Fruit fly (Drosophila melanogaster) whole organism, embryonic: ENCODE results near the gene kraken.

Experiments
- Asciz ChIP-seq: fragments of 200-800 bp; sonication (Bioruptor generic); optimal IDR thresholded peaks from 2 replicates; lab custom pipeline; 2017; ENCODE audit warnings: missing biosample characterization, mild to moderate bottlenecking, missing genetic modification characterization, missing genetic modification reagents
- CG10267 ChIP-seq: fragments of 200-800 bp; sonication (Bioruptor generic); optimal IDR thresholded peaks from 2 replicates; lab custom pipeline; 2018; ENCODE audit warnings: missing biosample characterization, mild to moderate bottlenecking, missing genetic modification characterization, moderate library complexity
- CG10274 ChIP-seq: fragments of 200-800 bp; sonication (Bioruptor generic); optimal IDR thresholded peaks from 3 replicates; lab custom pipeline; 2017; ENCODE audit warnings: missing biosample characterization, mild to moderate bottlenecking, missing genetic modification characterization
- CG10462 ChIP-seq: fragments of 200-800 bp; sonication (Bioruptor generic); optimal IDR thresholded peaks from 2 replicates; lab custom pipeline; 2016; ENCODE audit warnings: missing biosample characterization, missing genetic modification characterization
- CG10543 ChIP-seq: fragments of 200-800 bp; sonication (Bioruptor generic); optimal IDR thresholded peaks from 3 replicates; lab custom pipeline; 2017; ENCODE audit warnings: missing biosample characterization, mild to moderate bottlenecking, missing genetic modification characterization, moderate library complexity
- CG11085 ChIP-seq: fragments of 200-800 bp; sonication (Bioruptor generic); IDR thresholded peaks from 2 replicates; pipeline ENCODE4 v1.3.6; 2022; ENCODE audit warnings: missing biosample characterization, missing genetic modification characterization
- CG11093 ChIP-seq: fragments of 200-800 bp; sonication (Bioruptor generic); IDR thresholded peaks from 3 replicates; pipeline ENCODE4 v1.3.6; 2022; ENCODE audit warnings: missing biosample characterization, missing genetic modification characterization
- CG12155 ChIP-seq: fragments of 200-800 bp; sonication (Bioruptor generic); optimal IDR thresholded peaks from 3 replicates; lab custom pipeline; 2016; ENCODE audit warnings: missing biosample characterization, missing genetic modification characterization
- CG12236 ChIP-seq: fragments of 200-800 bp; sonication (Bioruptor generic); optimal IDR thresholded peaks from 2 replicates; lab custom pipeline; 2016; ENCODE audit warnings: missing biosample characterization, missing genetic modification characterization
- CG13296 ChIP-seq: fragments of 200-800 bp; sonication (Bioruptor generic); optimal IDR thresholded peaks from 3 replicates; lab custom pipeline; 2018; ENCODE audit warnings: missing biosample characterization, mild to moderate bottlenecking, missing genetic modification characterization
- CG16779 ChIP-seq: fragments of 200-800 bp; sonication (Bioruptor generic); IDR thresholded peaks from 2 replicates; pipeline ENCODE4 v1.3.6; 2022; ENCODE audit warnings: missing biosample characterization, missing genetic modification characterization
- CG17359 ChIP-seq: fragments of 200-800 bp; sonication (Bioruptor generic); optimal IDR thresholded peaks from 3 replicates; lab custom pipeline; 2018; ENCODE audit warnings: missing biosample characterization, mild to moderate bottlenecking, missing genetic modification characterization, moderate library complexity
- CG2129 ChIP-seq: fragments of 200-800 bp; sonication (Bioruptor generic); IDR thresholded peaks from 2 replicates; pipeline ENCODE4 v1.3.6; 2022; ENCODE audit warnings: missing biosample characterization, missing genetic modification characterization; ENCODE audit not compliant: partially characterized antibody
- CG30403 ChIP-seq: fragments of 200-800 bp; sonication (Bioruptor generic); optimal IDR thresholded peaks from 3 replicates; lab custom pipeline; 2016; ENCODE audit warnings: missing biosample characterization, missing genetic modification characterization
- CG32772 ChIP-seq: fragments of 200-800 bp; sonication (Bioruptor generic); IDR thresholded peaks from 2 replicates; pipeline ENCODE4 v1.3.6; 2022; ENCODE audit warnings: missing biosample characterization, missing genetic modification characterization
- CG34224 ChIP-seq: fragments of 200-800 bp; sonication (Bioruptor generic); IDR thresholded peaks from 3 replicates; pipeline ENCODE4 v1.3.6; 2022; ENCODE audit warnings: missing biosample characterization, missing genetic modification characterization; ENCODE audit not compliant: partially characterized antibody
- CG4282 ChIP-seq: fragments of 200-800 bp; sonication (Bioruptor generic); optimal IDR thresholded peaks from 2 replicates; lab custom pipeline; 2016; ENCODE audit warnings: missing biosample characterization, missing genetic modification characterization
- CG4820 ChIP-seq: fragments of 200-800 bp; sonication (Bioruptor generic); optimal IDR thresholded peaks from 3 replicates; lab custom pipeline; 2016; ENCODE audit warnings: missing biosample characterization, missing genetic modification characterization
- CG5953 ChIP-seq: fragments of 200-800 bp; sonication (Bioruptor generic); IDR thresholded peaks from 2 replicates; pipeline ENCODE4 v1.3.6; 2022; ENCODE audit warnings: missing biosample characterization, missing genetic modification characterization
- CG6791 ChIP-seq: fragments of 200-800 bp; sonication (Bioruptor generic); IDR thresholded peaks from 3 replicates; pipeline ENCODE4 v1.3.6; 2022; ENCODE audit warnings: missing biosample characterization, missing genetic modification characterization; ENCODE audit not compliant: partially characterized antibody
- CG7987 ChIP-seq: fragments of 200-800 bp; sonication (Bioruptor generic); optimal IDR thresholded peaks from 2 replicates; lab custom pipeline; 2018; ENCODE audit warnings: missing biosample characterization, mild to moderate bottlenecking, missing genetic modification characterization, moderate library complexity
- CG9437 ChIP-seq: fragments of 200-800 bp; sonication (Bioruptor generic); optimal IDR thresholded peaks from 2 replicates; lab custom pipeline; 2018; ENCODE audit warnings: missing biosample characterization, mild to moderate bottlenecking, missing genetic modification characterization
- CG9876 ChIP-seq: fragments of 200-800 bp; sonication (Bioruptor generic); optimal IDR thresholded peaks from 2 replicates; lab custom pipeline; 2016; ENCODE audit warnings: missing biosample characterization, missing genetic modification characterization
- Dad ChIP-seq: fragments of 200-800 bp; sonication (Bioruptor generic); optimal IDR thresholded peaks from 3 replicates; lab custom pipeline; 2016; ENCODE audit warnings: missing biosample characterization, missing genetic modification characterization
- Dip3 ChIP-seq: fragments of 200-800 bp; sonication (Bioruptor generic); optimal IDR thresholded peaks from 3 replicates; lab custom pipeline; 2016; ENCODE audit warnings: missing biosample characterization, missing genetic modification characterization
- Doc2 ChIP-seq: fragments of 200-800 bp; sonication (Bioruptor generic); IDR thresholded peaks from 2 replicates; pipeline ENCODE4 v1.3.6; 2022; ENCODE audit warnings: missing biosample characterization, missing genetic modification characterization
- ERR ChIP-seq: fragments of 200-800 bp; sonication (Bioruptor generic); optimal IDR thresholded peaks from 2 replicates; lab custom pipeline; 2016; ENCODE audit warnings: missing biosample characterization, missing genetic modification characterization
- Hr78 ChIP-seq, 2 experiments: fragments of 200-800 bp in 1 of 2; fragments of >200 bp in 1 of 2; sonication (Bioruptor generic) in 1 of 2; optimal IDR thresholded peaks; 2 replicates each; lab custom pipeline; 2017 to 2019; ENCODE audit warnings: missing biosample characterization in 2 of 2, missing genetic modification characterization in 2 of 2, mild to moderate bottlenecking in 1 of 2, moderate library complexity in 1 of 2
- Kr ChIP-seq: fragments of 200-800 bp; sonication (Bioruptor generic); optimal IDR thresholded peaks from 2 replicates; lab custom pipeline; 2017; ENCODE audit warnings: missing biosample characterization, mild to moderate bottlenecking, missing genetic modification characterization
- Max ChIP-seq: fragments of 200-800 bp; sonication (Bioruptor generic); optimal IDR thresholded peaks from 2 replicates; lab custom pipeline; 2016; ENCODE audit warnings: missing biosample characterization, mild to moderate bottlenecking, missing genetic modification characterization
- Mrtf ChIP-seq: fragments of 200-800 bp; sonication (Bioruptor generic); IDR thresholded peaks from 3 replicates; pipeline ENCODE4 v1.3.6; 2022; ENCODE audit warnings: missing biosample characterization, missing genetic modification characterization
- NFAT ChIP-seq: fragments of 200-800 bp; sonication (Bioruptor generic); IDR thresholded peaks from 2 replicates; pipeline ENCODE4 v1.3.6; 2022; ENCODE audit warnings: missing biosample characterization, missing genetic modification characterization
- Pdp1 ChIP-seq, 2 experiments: fragments of 200-800 bp; sonication (Bioruptor generic); optimal IDR thresholded peaks; 3 replicates each; lab custom pipeline; 2016; ENCODE audit warnings: missing biosample characterization in 2 of 2, missing genetic modification characterization in 2 of 2, mild to moderate bottlenecking in 1 of 2, moderate library complexity in 1 of 2
- bigmax ChIP-seq: fragments of 200-800 bp; sonication (Bioruptor generic); optimal IDR thresholded peaks from 2 replicates; lab custom pipeline; 2018; ENCODE audit warnings: missing biosample characterization, mild to moderate bottlenecking, missing genetic modification characterization
- bsh ChIP-seq, 2 experiments: fragments of 200-800 bp; sonication (Bioruptor generic); optimal IDR thresholded peaks; 2 replicates each; lab custom pipeline; 2017 to 2018; ENCODE audit warnings: mild to moderate bottlenecking in 2 of 2, missing biosample characterization in 2 of 2, missing genetic modification characterization in 2 of 2, moderate library complexity in 1 of 2
- crc ChIP-seq: fragments of 200-800 bp; sonication (Bioruptor generic); optimal IDR thresholded peaks from 2 replicates; lab custom pipeline; 2016; ENCODE audit warnings: missing biosample characterization, missing genetic modification characterization
- dan ChIP-seq: fragments of 200-800 bp; sonication (Bioruptor generic); IDR thresholded peaks from 2 replicates; pipeline ENCODE4 v1.3.6; 2022; ENCODE audit warnings: missing biosample characterization, missing genetic modification characterization
- dm ChIP-seq: fragments of 200-800 bp; sonication (Bioruptor generic); optimal IDR thresholded peaks from 3 replicates; lab custom pipeline; 2016; ENCODE audit warnings: missing biosample characterization, missing genetic modification characterization
- fd3F ChIP-seq: fragments of 200-800 bp; sonication (Bioruptor generic); optimal IDR thresholded peaks from 2 replicates; lab custom pipeline; 2018; ENCODE audit warnings: missing biosample characterization, mild to moderate bottlenecking, missing genetic modification characterization, moderate library complexity
- jigr1 ChIP-seq: fragments of 200-800 bp; sonication (Bioruptor generic); IDR thresholded peaks from 3 replicates; pipeline ENCODE4 v1.3.6; 2022; ENCODE audit warnings: missing biosample characterization, missing genetic modification characterization
- kay ChIP-seq: fragments of 200-800 bp; sonication (Bioruptor generic); optimal IDR thresholded peaks from 2 replicates; lab custom pipeline; 2016; ENCODE audit warnings: missing biosample characterization, missing genetic modification characterization
- knrl ChIP-seq: fragments of 200-800 bp; sonication (Bioruptor generic); IDR thresholded peaks from 3 replicates; pipeline ENCODE4 v1.3.6; 2022; ENCODE audit warnings: missing biosample characterization, missing genetic modification characterization; ENCODE audit not compliant: partially characterized antibody
- nom ChIP-seq: fragments of 200-800 bp; sonication (Bioruptor generic); optimal IDR thresholded peaks from 2 replicates; lab custom pipeline; 2017; ENCODE audit warnings: missing biosample characterization, missing genetic modification characterization, mild to moderate bottlenecking, moderate library complexity, missing genetic modification reagents
- onecut ChIP-seq: fragments of 200-800 bp; sonication (Bioruptor generic); IDR thresholded peaks from 2 replicates; pipeline ENCODE4 v1.3.6; 2022; ENCODE audit warnings: missing biosample characterization, missing genetic modification characterization
- pnt ChIP-seq: fragments of 200-800 bp; sonication (Bioruptor generic); optimal IDR thresholded peaks from 3 replicates; lab custom pipeline; 2016; ENCODE audit warnings: missing biosample characterization, missing genetic modification characterization
- repo ChIP-seq: fragments of 200-800 bp; sonication (Bioruptor generic); optimal IDR thresholded peaks from 2 replicates; lab custom pipeline; 2016; ENCODE audit warnings: missing biosample characterization, missing genetic modification characterization
- shn ChIP-seq: fragments of 200-800 bp; sonication (Bioruptor generic); optimal IDR thresholded peaks from 3 replicates; lab custom pipeline; 2016; ENCODE audit warnings: missing biosample characterization, missing genetic modification characterization
- sqz ChIP-seq: fragments of 200-800 bp; sonication (Bioruptor generic); optimal IDR thresholded peaks from 3 replicates; lab custom pipeline; 2018; ENCODE audit warnings: missing biosample characterization, mild to moderate bottlenecking, missing genetic modification characterization

Gene kraken

DNA sequence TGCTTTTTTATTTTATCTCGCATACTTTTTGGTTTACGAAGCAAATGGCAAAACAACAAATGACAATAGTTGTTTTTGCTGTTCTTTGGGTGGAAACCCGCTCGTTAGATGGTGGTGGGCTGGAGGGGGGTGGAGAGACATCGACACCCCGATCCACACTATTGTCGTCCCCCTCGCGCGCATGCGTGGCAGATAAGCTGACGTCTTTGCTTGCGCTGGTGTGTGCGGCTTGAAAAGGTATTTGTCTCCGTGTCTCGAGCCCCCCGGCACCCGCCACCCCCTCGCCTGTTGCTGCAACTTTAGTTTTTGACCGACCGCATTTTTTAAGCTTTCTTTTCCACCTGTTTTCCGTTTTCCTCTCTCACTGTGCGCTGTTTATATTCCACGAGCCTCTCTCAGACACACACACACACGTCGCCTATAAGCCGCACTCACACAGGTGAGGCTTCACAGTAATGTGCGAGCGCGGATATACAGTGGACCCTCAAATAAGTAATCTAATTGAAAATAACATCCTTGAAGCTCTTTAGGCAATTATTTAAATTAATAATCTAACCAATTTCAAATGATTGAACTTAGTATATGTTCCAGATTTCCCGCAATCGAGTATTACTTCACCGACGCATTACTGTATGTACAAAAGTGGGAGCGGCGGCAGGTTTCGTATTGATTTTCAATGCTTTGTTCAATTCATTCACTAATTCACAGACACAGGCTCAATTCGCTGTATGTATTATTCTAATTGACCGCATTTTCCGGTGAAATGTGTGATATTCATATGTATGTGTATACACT, 14.6 kb downstream of the kraken start:
- TF ChIP-seq CG12155 = peak; percentile 89
- TF ChIP-seq CG10267 (tag; lab: Kevin White, UChicago) = peak; percentile 82
- TF ChIP-seq CG5953 = peak; percentile 87
- peak; percentile 89 for TF ChIP-seq CG4820 (GFP tag; lab: Kevin White, UChicago)
- TF ChIP-seq onecut (GFP tag; lab: Robert Waterston, UW) = peak; percentile 94
- TF ChIP-seq CG17359 = peak; percentile 95
- peak; percentile 76 for TF ChIP-seq CG9437
- peak; percentile 71 to 92 for TF ChIP-seq bsh (GFP tag; optimal IDR thresholded peaks at IDR 0.05; lab: Kevin White, UChicago)
- TF ChIP-seq shn = peak; percentile 75
- peak; percentile 84 for TF ChIP-seq kay (GFP tag; lab: Kevin White, UChicago)
- peak; percentile 91 to 94 for TF ChIP-seq Pdp1 (GFP tag; optimal IDR thresholded peaks at IDR 0.05; lab: Kevin White, UChicago)
- peak; percentile 72 for TF ChIP-seq CG10274 (GFP tag; lab: Kevin White, UChicago)
- TF ChIP-seq bigmax (GFP tag; lab: Kevin White, UChicago) = peak; percentile 26
- no peak for TF ChIP-seq CG34224 (GFP tag; lab: Robert Waterston, UW)
- TF ChIP-seq nom (GFP tag; lab: Kevin White, UChicago) = peak; percentile 62
- peak; percentile 89 for TF ChIP-seq Max (GFP tag; lab: Kevin White, UChicago)
- TF ChIP-seq CG13296 (GFP tag; lab: Kevin White, UChicago) = peak; percentile 93
- peak; percentile 84 for TF ChIP-seq CG7987 (GFP tag; lab: Kevin White, UChicago)
- TF ChIP-seq crc (GFP tag; lab: Kevin White, UChicago) = peak; percentile 74
- peak; percentile 85 for TF ChIP-seq CG10543 (GFP tag; lab: Kevin White, UChicago)
- peak; percentile 89 for TF ChIP-seq CG11085 (GFP tag; lab: Robert Waterston, UW)
- TF ChIP-seq CG10462 (GFP tag; lab: Kevin White, UChicago) = peak; percentile 84
- peak; percentile 91 for TF ChIP-seq fd3F (GFP tag; lab: Kevin White, UChicago)
- peak; percentile 97 for TF ChIP-seq NFAT (GFP tag; lab: Robert Waterston, UW)
- no peak for TF ChIP-seq CG2129 (GFP tag; lab: Robert Waterston, UW)
- TF ChIP-seq CG30403 (GFP tag; lab: Kevin White, UChicago) = peak; percentile 94
- TF ChIP-seq Dip3 (GFP tag; lab: Kevin White, UChicago) = peak; percentile 89
- peak; percentile 88; the same call in 2 of the 3 replicates for TF ChIP-seq jigr1
- peak; percentile 46; the same call in 1 of the 3 replicates for TF ChIP-seq knrl
- TF ChIP-seq pnt (GFP tag; lab: Kevin White, UChicago) = peak; percentile 88
- TF ChIP-seq CG4282 (GFP tag; lab: Kevin White, UChicago) = peak; percentile 32
- TF ChIP-seq repo (GFP tag; lab: Kevin White, UChicago) = peak; percentile 82
- peak; percentile 87 for TF ChIP-seq CG16779 (GFP tag; lab: Robert Waterston, UW)
- TF ChIP-seq CG12236 (GFP tag; lab: Kevin White, UChicago) = peak; percentile 70
- peak; percentile 95 for TF ChIP-seq Mrtf (GFP tag; lab: Robert Waterston, UW)
- peak; percentile 53 for TF ChIP-seq CG9876 (GFP tag; lab: Kevin White, UChicago)
- peak; percentile 90 for TF ChIP-seq Dad (GFP tag; lab: Kevin White, UChicago)
- peak; percentile 92 for TF ChIP-seq CG32772
- TF ChIP-seq sqz (GFP tag; lab: Kevin White, UChicago) = peak; percentile 80
- TF ChIP-seq Kr = no peak
- TF ChIP-seq Asciz = peak; percentile 79
- TF ChIP-seq ERR (GFP tag; lab: Kevin White, UChicago) = peak; percentile 85
- peak; percentile 80 for TF ChIP-seq Doc2 (GFP tag; lab: Robert Waterston, UW)
- TF ChIP-seq dm (GFP tag; lab: Kevin White, UChicago) = peak; percentile 75
- TF ChIP-seq CG11093 (GFP tag; lab: Robert Waterston, UW) = peak; percentile 94
- TF ChIP-seq CG6791 (GFP tag; lab: Robert Waterston, UW) = no peak
- peak in 1 of 2 experiments; percentile 59 for TF ChIP-seq Hr78 (GFP tag; optimal IDR thresholded peaks at IDR 0.05; lab: Kevin White, UChicago)
- TF ChIP-seq dan = peak; percentile 66; the same call in 1 of the 2 replicates
